Fruit fly (Drosophila melanogaster) whole organism, adult: ENCODE measurements around the gene Cf2.

ENCODE experiments used
- CG11617 ChIP-seq: fragments of 200-800 bp; sonication (Bioruptor generic); optimal IDR thresholded peaks from 2 replicates; lab custom pipeline; 2017; ENCODE audit warnings: mild to moderate bottlenecking, missing biosample characterization, missing genetic modification reagents, missing genetic modification characterization
- CG12768 ChIP-seq: fragments of 200-800 bp; sonication (Bioruptor generic); optimal IDR thresholded peaks from 2 replicates; lab custom pipeline; 2017; ENCODE audit warnings: missing biosample characterization, missing genetic modification characterization, mild to moderate bottlenecking, moderate library complexity, missing genetic modification reagents
- CG14711 ChIP-seq: fragments of 200-800 bp; sonication (Bioruptor generic); optimal IDR thresholded peaks from 2 replicates; lab custom pipeline; 2018; ENCODE audit warnings: missing biosample characterization, mild to moderate bottlenecking, missing genetic modification characterization, moderate library complexity
- CG1620 ChIP-seq: fragments of 200-800 bp; sonication (Bioruptor generic); optimal IDR thresholded peaks from 2 replicates; lab custom pipeline; 2016; ENCODE audit warnings: missing biosample characterization, missing genetic modification characterization
- CG33017 ChIP-seq: fragments of 200-800 bp; sonication (Bioruptor generic); optimal IDR thresholded peaks from 2 replicates; lab custom pipeline; 2018; ENCODE audit warnings: missing biosample characterization, mild to moderate bottlenecking, missing genetic modification characterization, moderate library complexity
- CG5204 ChIP-seq: fragments of 200-800 bp; sonication (Bioruptor generic); optimal IDR thresholded peaks from 2 replicates; lab custom pipeline; 2016; ENCODE audit warnings: missing biosample characterization, missing genetic modification characterization
- CG7045 ChIP-seq: fragments of 200-800 bp; sonication (Bioruptor generic); optimal IDR thresholded peaks from 2 replicates; lab custom pipeline; 2017; ENCODE audit warnings: missing biosample characterization, mild to moderate bottlenecking, missing genetic modification characterization
- CG7101 ChIP-seq: fragments of 200-800 bp; sonication (Bioruptor generic); optimal IDR thresholded peaks from 2 replicates; lab custom pipeline; 2018; ENCODE audit warnings: missing biosample characterization, mild to moderate bottlenecking, missing genetic modification characterization, moderate library complexity
- Clk ChIP-seq: fragments of 200-800 bp; sonication (Bioruptor generic); optimal IDR thresholded peaks from 2 replicates; lab custom pipeline; 2017; ENCODE audit warnings: missing biosample characterization, missing genetic modification characterization
- Crg-1 ChIP-seq: fragments of 200-800 bp; sonication (Bioruptor generic); optimal IDR thresholded peaks from 2 replicates; lab custom pipeline; 2016; ENCODE audit warnings: missing biosample characterization, missing genetic modification characterization
- Hr96 ChIP-seq: fragments of 200-800 bp; sonication (Bioruptor generic); optimal IDR thresholded peaks from 2 replicates; lab custom pipeline; 2016; ENCODE audit warnings: missing biosample characterization, missing genetic modification characterization
- Mnt ChIP-seq: fragments of 200-800 bp; sonication (Bioruptor generic); optimal IDR thresholded peaks from 2 replicates; lab custom pipeline; 2016; ENCODE audit warnings: missing biosample characterization, mild to moderate bottlenecking, missing genetic modification characterization
- bab1 ChIP-seq: fragments of 200-800 bp; sonication (Bioruptor generic); optimal IDR thresholded peaks from 3 replicates; lab custom pipeline; 2019; ENCODE audit warnings: missing biosample characterization, mild to moderate bottlenecking, missing genetic modification characterization, moderate library complexity
- cic ChIP-seq: fragments of 200-800 bp; sonication (Bioruptor generic); optimal IDR thresholded peaks from 2 replicates; lab custom pipeline; 2017; ENCODE audit warnings: missing biosample characterization, mild to moderate bottlenecking, missing genetic modification characterization, moderate library complexity
- cnc ChIP-seq, 2 experiments: fragments of >200 bp; optimal IDR thresholded peaks; 2 replicates each; lab custom pipeline; 2017
- kay ChIP-seq: fragments of 200-800 bp; sonication (Bioruptor generic); peaks from one replicate; lab custom pipeline; 2016; ENCODE audit warnings: missing biosample characterization, missing genetic modification characterization, borderline replicate concordance
- ovo ChIP-seq: fragments of 200-800 bp; sonication (Bioruptor generic); optimal IDR thresholded peaks from 2 replicates; lab custom pipeline; 2016; ENCODE audit warnings: missing biosample characterization, missing genetic modification characterization
- pad ChIP-seq: fragments of 200-800 bp; sonication (Bioruptor generic); optimal IDR thresholded peaks from 3 replicates; lab custom pipeline; 2017; ENCODE audit warnings: missing biosample characterization, missing genetic modification characterization, mild to moderate bottlenecking, moderate library complexity, missing genetic modification reagents
- tj ChIP-seq: fragments of 200-800 bp; sonication (Bioruptor generic); optimal IDR thresholded peaks from 3 replicates; lab custom pipeline; 2017; ENCODE audit warnings: missing biosample characterization, mild to moderate bottlenecking, missing genetic modification characterization, moderate library complexity
- toe ChIP-seq: fragments of 200-800 bp; sonication (Bioruptor generic); optimal IDR thresholded peaks from 2 replicates; lab custom pipeline; 2016; ENCODE audit warnings: missing biosample characterization, missing genetic modification characterization

Cf2 gene

dm6 chr2L:4895902-4896301 lies 13.0 kb upstream of the Cf2 start:
- TF ChIP-seq kay (GFP tag; lab: Kevin White, UChicago) (peak; percentile 83), Clk (GFP tag; lab: Kevin White, UChicago) (no peak)

- no peak for TF ChIP-seq CG5204 (GFP tag; lab: Kevin White, UChicago)
Observed at dm6 chr2L:4893612-4894011, 10.7 kb upstream of the Cf2 start.

- TF ChIP-seq bab1 (GFP tag; lab: Kevin White, UChicago) (peak; percentile 17), kay (GFP tag; lab: Kevin White, UChicago) (no peak), CG7045 (no peak), CG1620 (GFP tag; lab: Kevin White, UChicago) (no peak), pad (GFP tag; lab: Kevin White, UChicago) (no peak), CG7101 (tag; lab: Kevin White, UChicago) (peak; percentile 26), Hr96 (peak; percentile 3), ovo (GFP tag; lab: Kevin White, UChicago) (no peak), cic (peak; percentile 66), CG33017 (peak; percentile 15), Crg-1 (GFP tag; lab: Kevin White, UChicago) (peak; percentile 25), CG11617 (GFP tag; lab: Kevin White, UChicago) (no peak), Mnt (GFP tag; lab: Kevin White, UChicago) (peak; percentile 63)
Observed at dm6 chr2L:4891914-4892469, 9.1 kb upstream of the Cf2 start, which contains the start of gene CG3036. Gene CG3036 (plus strand): TSS chr2L:4892112.

- TF ChIP-seq cnc (optimal IDR thresholded peaks at IDR 0.05; lab: Kevin White, UChicago), result no peak
- TF ChIP-seq tj (GFP tag; lab: Kevin White, UChicago), result peak; percentile 28
- TF ChIP-seq pad (GFP tag; lab: Kevin White, UChicago), result no peak
- TF ChIP-seq cic, result no peak
Observed at dm6 chr2L:4889451-4890045, 6.6 kb upstream of the Cf2 start, which contains the start of gene CG15625. Gene CG15625 (plus strand): TSS chr2L:4889995.

- TF ChIP-seq CG5204 (GFP tag; lab: Kevin White, UChicago) (no peak), cnc (optimal IDR thresholded peaks at IDR 0.05; lab: Kevin White, UChicago) (no peak), cic (no peak), CG12768 (GFP tag; lab: Kevin White, UChicago) (no peak), CG14711 (tag; lab: Kevin White, UChicago) (no peak), tj (GFP tag; lab: Kevin White, UChicago) (no peak), CG33017 (no peak), pad (GFP tag; lab: Kevin White, UChicago) (no peak), CG1620 (GFP tag; lab: Kevin White, UChicago) (no peak), toe (no peak), CG7045 (no peak), Crg-1 (GFP tag; lab: Kevin White, UChicago) (no peak), Mnt (GFP tag; lab: Kevin White, UChicago) (no peak), CG11617 (GFP tag; lab: Kevin White, UChicago) (no peak), kay (GFP tag; lab: Kevin White, UChicago) (no peak), Clk (GFP tag; lab: Kevin White, UChicago) (no peak)
Observed at dm6 chr2L:4888541-4888940, 5.6 kb upstream of the Cf2 start.

- TF ChIP-seq pad (GFP tag; lab: Kevin White, UChicago) (no peak), CG11617 (GFP tag; lab: Kevin White, UChicago) (no peak), tj (GFP tag; lab: Kevin White, UChicago) (no peak), kay (GFP tag; lab: Kevin White, UChicago) (no peak), CG33017 (peak; percentile 42), CG7101 (tag; lab: Kevin White, UChicago) (peak; percentile 19), bab1 (GFP tag; lab: Kevin White, UChicago) (peak; percentile 4), CG5204 (GFP tag; lab: Kevin White, UChicago) (no peak), Clk (GFP tag; lab: Kevin White, UChicago) (no peak), ovo (GFP tag; lab: Kevin White, UChicago) (no peak), CG7045 (peak; percentile 6), cnc (optimal IDR thresholded peaks at IDR 0.05; lab: Kevin White, UChicago) (no peak), Crg-1 (GFP tag; lab: Kevin White, UChicago) (no peak), Mnt (GFP tag; lab: Kevin White, UChicago) (no peak), CG1620 (GFP tag; lab: Kevin White, UChicago) (no peak), cic (no peak), Hr96 (no peak), CG14711 (tag; lab: Kevin White, UChicago) (peak; percentile 48), toe (no peak), CG12768 (GFP tag; lab: Kevin White, UChicago) (peak; percentile 5)
Observed at dm6 chr2L:4887382-4888219, 4.7 kb upstream of the Cf2 start.
